Worm (Caenorhabditis elegans) whole organism, mixed stage, embryonic: Measurements from ENCODE around the gene lgmn-1.
A peak's percentile ranks its signal among the peaks of the same experiment; 100 is the strongest.

Source experiments
- M03D4.4 ChIP-seq: sonication (generic microtip); optimal IDR thresholded peaks from 2 replicates; lab custom pipeline; 2017; ENCODE audit warnings: mild to moderate bottlenecking, missing genetic modification characterization, missing compliant biosample characterization
- bed-3 ChIP-seq: fragments of 200-800 bp; sonication (Bioruptor generic); optimal IDR thresholded peaks from 3 replicates; lab custom pipeline; 2018; ENCODE audit warnings: mild to moderate bottlenecking, missing genetic modification characterization, moderate library complexity, missing compliant biosample characterization
- blmp-1 ChIP-seq: fragments of 150-350 bp; optimal IDR thresholded peaks from 2 replicates; lab custom pipeline; 2014; ENCODE audit warnings: missing biosample characterization, missing genetic modification characterization
- ceh-39 ChIP-seq: fragments of 150-350 bp; optimal IDR thresholded peaks from 2 replicates; lab custom pipeline; 2014; ENCODE audit warnings: missing biosample characterization, missing genetic modification characterization
- ceh-43 ChIP-seq: fragments of 200-800 bp; sonication (Bioruptor generic); optimal IDR thresholded peaks from 2 replicates; lab custom pipeline; 2018; ENCODE audit warnings: mild to moderate bottlenecking, missing genetic modification characterization, moderate library complexity, missing compliant biosample characterization
- ceh-83 ChIP-seq: fragments of 200-800 bp; sonication (Bioruptor generic); optimal IDR thresholded peaks from 2 replicates; lab custom pipeline; 2018; ENCODE audit warnings: mild to moderate bottlenecking, missing genetic modification characterization, missing compliant biosample characterization
- ces-1 ChIP-seq: fragments of 150-350 bp; optimal IDR thresholded peaks from 2 replicates; lab custom pipeline; 2014; ENCODE audit warnings: missing biosample characterization, missing genetic modification reagents, missing genetic modification characterization
- cnd-1 ChIP-seq: fragments of 200-800 bp; sonication (Bioruptor generic); optimal IDR thresholded peaks from 2 replicates; lab custom pipeline; 2018; ENCODE audit warnings: mild to moderate bottlenecking, missing genetic modification characterization, missing compliant biosample characterization
- drap-1 ChIP-seq: fragments of 200-800 bp; sonication (Bioruptor generic); optimal IDR thresholded peaks from 3 replicates; lab custom pipeline; 2018; ENCODE audit warnings: mild to moderate bottlenecking, missing genetic modification characterization, missing compliant biosample characterization
- elt-1 ChIP-seq: sonication (generic microtip); optimal IDR thresholded peaks from 2 replicates; lab custom pipeline; 2017; ENCODE audit warnings: missing genetic modification characterization, mild to moderate bottlenecking, missing compliant biosample characterization, antibody characterized with exemption, moderate library complexity, borderline replicate concordance; ENCODE audit not compliant: insufficient read depth
- elt-3 ChIP-seq: fragments of 150-350 bp; optimal IDR thresholded peaks from 2 replicates; lab custom pipeline; 2014; ENCODE audit warnings: missing biosample characterization, missing genetic modification characterization
- flh-1 ChIP-seq: fragments of 200-800 bp; sonication (Bioruptor generic); optimal IDR thresholded peaks from 2 replicates; lab custom pipeline; 2018; ENCODE audit warnings: mild to moderate bottlenecking, missing genetic modification characterization, moderate library complexity, missing compliant biosample characterization
- ham-2 ChIP-seq: fragments of 200-800 bp; sonication (Bioruptor generic); optimal IDR thresholded peaks from 2 replicates; lab custom pipeline; 2018; ENCODE audit warnings: mild to moderate bottlenecking, missing genetic modification characterization, missing compliant biosample characterization
- hlh-1 ChIP-seq: fragments of 150-350 bp; optimal IDR thresholded peaks from 2 replicates; lab custom pipeline; 2014; ENCODE audit warnings: missing biosample characterization, missing genetic modification reagents, missing genetic modification characterization
- lin-13 ChIP-seq: fragments of 150-350 bp; optimal IDR thresholded peaks from 2 replicates; lab custom pipeline; 2014; ENCODE audit warnings: missing biosample characterization, missing genetic modification characterization
- lin-32 ChIP-seq: fragments of 200-800 bp; sonication (Bioruptor generic); optimal IDR thresholded peaks from 2 replicates; lab custom pipeline; 2018; ENCODE audit warnings: mild to moderate bottlenecking, missing genetic modification characterization, missing compliant biosample characterization
- lsy-2 ChIP-seq: fragments of 150-350 bp; optimal IDR thresholded peaks from 2 replicates; lab custom pipeline; 2014; ENCODE audit warnings: missing biosample characterization, missing genetic modification characterization
- mab-5 ChIP-seq: fragments of 150-350 bp; optimal IDR thresholded peaks from 2 replicates; lab custom pipeline; 2014; ENCODE audit warnings: missing biosample characterization, missing genetic modification characterization
- mep-1 ChIP-seq: fragments of 150-350 bp; optimal IDR thresholded peaks from 2 replicates; lab custom pipeline; 2017; ENCODE audit warnings: missing biosample characterization, missing genetic modification reagents, missing genetic modification characterization, inconsistent platforms
- mls-2 ChIP-seq: sonication (generic microtip); optimal IDR thresholded peaks from 2 replicates; lab custom pipeline; 2016; ENCODE audit warnings: mild to moderate bottlenecking, missing genetic modification characterization, moderate library complexity, missing compliant biosample characterization
- nhr-12 ChIP-seq: fragments of 150-350 bp; optimal IDR thresholded peaks from 2 replicates; lab custom pipeline; 2014; ENCODE audit warnings: missing biosample characterization, missing genetic modification characterization
- nhr-2 ChIP-seq: fragments of 150-350 bp; optimal IDR thresholded peaks from 2 replicates; lab custom pipeline; 2014; ENCODE audit warnings: missing biosample characterization, missing genetic modification characterization
- nhr-237 ChIP-seq: fragments of 150-350 bp; optimal IDR thresholded peaks from 2 replicates; lab custom pipeline; 2014; ENCODE audit warnings: missing biosample characterization, missing genetic modification characterization
- nhr-28 ChIP-seq: fragments of 150-350 bp; optimal IDR thresholded peaks from 2 replicates; lab custom pipeline; 2014; ENCODE audit warnings: missing biosample characterization, missing genetic modification characterization
- pha-4 ChIP-seq: fragments of 150-350 bp; optimal IDR thresholded peaks from 2 replicates; lab custom pipeline; 2018; ENCODE audit warnings: missing biosample characterization, missing genetic modification reagents, missing genetic modification characterization
- sem-2 ChIP-seq: fragments of 200-800 bp; sonication (Bioruptor generic); optimal IDR thresholded peaks from 2 replicates; lab custom pipeline; 2018; ENCODE audit warnings: mild to moderate bottlenecking, missing genetic modification characterization, missing compliant biosample characterization
- sptf-1 ChIP-seq: sonication (generic microtip); optimal IDR thresholded peaks from 2 replicates; lab custom pipeline; 2017; ENCODE audit warnings: mild to moderate bottlenecking, missing genetic modification characterization, moderate library complexity, missing compliant biosample characterization
- tbx-8 ChIP-seq: fragments of 200-800 bp; sonication (Bioruptor generic); optimal IDR thresholded peaks from 2 replicates; lab custom pipeline; 2018; ENCODE audit warnings: mild to moderate bottlenecking, missing genetic modification characterization, moderate library complexity, missing compliant biosample characterization
- unc-120 ChIP-seq: sonication (generic microtip); optimal IDR thresholded peaks from 2 replicates; lab custom pipeline; 2017; ENCODE audit warnings: missing genetic modification characterization, missing compliant biosample characterization; ENCODE audit not compliant: poor library complexity, severe bottlenecking
- unc-39 ChIP-seq: fragments of 150-350 bp; optimal IDR thresholded peaks from 2 replicates; lab custom pipeline; 2014; ENCODE audit warnings: missing biosample characterization, missing genetic modification characterization
- zip-8 ChIP-seq: fragments of 150-350 bp; optimal IDR thresholded peaks from 2 replicates; lab custom pipeline; 2014; ENCODE audit warnings: missing biosample characterization, missing genetic modification characterization
- ztf-11 ChIP-seq: fragments of 150-350 bp; optimal IDR thresholded peaks from 2 replicates; lab custom pipeline; 2014; ENCODE audit warnings: missing biosample characterization, missing genetic modification characterization

Gene lgmn-1

DNA sequence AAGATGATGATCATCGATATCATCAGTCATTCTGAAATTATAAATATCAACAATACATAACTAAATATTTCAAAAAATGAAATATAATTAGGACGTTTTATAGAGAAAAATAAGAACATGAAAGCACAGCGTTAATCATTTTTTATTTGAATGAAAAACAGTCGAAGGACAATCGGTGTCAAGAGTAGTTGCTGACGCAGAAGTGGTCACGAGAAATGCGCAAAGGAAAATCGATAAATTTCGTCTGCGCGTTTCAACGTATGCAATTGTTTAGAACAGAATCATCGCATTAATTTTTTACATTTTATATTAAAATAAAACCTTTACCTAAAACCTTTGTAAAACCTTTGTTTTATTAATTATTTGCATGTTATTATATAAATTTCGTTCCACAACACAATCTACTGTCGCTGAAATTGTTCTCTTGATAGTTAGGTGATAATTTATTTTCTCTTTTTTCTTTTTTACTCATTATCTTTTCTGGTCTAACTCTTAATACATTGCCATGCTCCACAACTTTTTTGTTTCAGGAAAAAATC, 15.1 kb upstream of the lgmn-1 start, which contains the start of the genes W04D2.4 and rbm-25:
W04D2.4 (minus strand) TSS at position 31 of the 539 bp plus-strand sequence.
rbm-25 (plus strand) TSS at position 489 of the 539 bp plus-strand sequence.
- TF ChIP-seq mep-1 (peak; percentile 70), M03D4.4 (tag; lab: Kevin White, UChicago) (no peak), pha-4 (tag; lab: Kevin White, UChicago) (peak; percentile 70), lsy-2 (peak; percentile 60), nhr-2 (peak; percentile 11), lin-13 (tag; lab: Kevin White, UChicago) (peak; percentile 12), cnd-1 (tag; lab: Kevin White, UChicago) (no peak), mls-2 (tag; lab: Kevin White, UChicago) (no peak), ceh-83 (no peak), blmp-1 (no peak), elt-3 (tag; lab: Kevin White, UChicago) (no peak), sem-2 (no peak), nhr-237 (peak; percentile 49), elt-1 (tag; lab: Kevin White, UChicago) (no peak), nhr-12 (tag; lab: Kevin White, UChicago) (no peak), nhr-28 (tag; lab: Kevin White, UChicago) (no peak), hlh-1 (no peak), tbx-8 (GFP tag; lab: Kevin White, UChicago) (no peak), unc-39 (no peak), ceh-39 (tag; lab: Kevin White, UChicago) (peak; percentile 77), bed-3 (GFP tag; lab: Kevin White, UChicago) (no peak), ces-1 (GFP tag; lab: Kevin White, UChicago) (peak; percentile 58), ham-2 (GFP tag; lab: Kevin White, UChicago) (no peak)

DNA sequence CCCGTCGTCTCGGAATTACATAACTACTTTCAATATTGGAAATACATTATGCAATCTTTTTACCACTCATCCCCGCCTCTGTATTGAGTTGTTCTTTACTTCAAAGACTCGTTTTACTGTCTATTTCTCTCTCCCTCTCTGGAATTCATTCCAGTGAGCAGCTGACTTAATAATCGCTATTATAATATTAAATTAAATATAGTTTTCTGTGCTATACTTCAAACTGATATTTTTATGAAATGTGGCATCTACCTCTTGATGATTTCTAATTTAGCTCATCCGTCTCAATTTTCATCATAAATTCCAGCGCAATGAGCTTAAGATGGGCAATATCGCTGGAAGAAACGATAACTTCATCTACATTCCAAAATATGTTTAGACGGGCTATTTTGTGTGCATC, 9.4 kb upstream of the lgmn-1 start, which contains the start of gene T28H10.1:
T28H10.1 (plus strand) TSS at position 301 of the 400 bp plus-strand sequence.
- TF ChIP-seq sem-2 (no peak), lin-13 (tag; lab: Kevin White, UChicago) (no peak), sptf-1 (no peak)

- no peak for TF ChIP-seq mab-5 (tag; lab: Kevin White, UChicago)
- no peak for TF ChIP-seq ztf-11 (tag; lab: Kevin White, UChicago)
- no peak for TF ChIP-seq ceh-39 (tag; lab: Kevin White, UChicago)
- TF ChIP-seq unc-39, result no peak
- no peak for TF ChIP-seq sem-2
- no peak for TF ChIP-seq ceh-83
- no peak for TF ChIP-seq M03D4.4 (tag; lab: Kevin White, UChicago)
- TF ChIP-seq elt-1 (tag; lab: Kevin White, UChicago), result no peak
- no peak for TF ChIP-seq flh-1 (GFP tag; lab: Kevin White, UChicago)
- TF ChIP-seq blmp-1, result no peak
- no peak for TF ChIP-seq nhr-2
- TF ChIP-seq zip-8, result no peak
- no peak for TF ChIP-seq unc-120 (tag; lab: Kevin White, UChicago)
- TF ChIP-seq ceh-43 (GFP tag; lab: Kevin White, UChicago), result no peak
- TF ChIP-seq nhr-28 (tag; lab: Kevin White, UChicago), result no peak
- TF ChIP-seq nhr-12 (tag; lab: Kevin White, UChicago), result no peak
These were observed 7.1 kb upstream of the lgmn-1 start for ce11 chrV:12505730-12506129.

DNA sequence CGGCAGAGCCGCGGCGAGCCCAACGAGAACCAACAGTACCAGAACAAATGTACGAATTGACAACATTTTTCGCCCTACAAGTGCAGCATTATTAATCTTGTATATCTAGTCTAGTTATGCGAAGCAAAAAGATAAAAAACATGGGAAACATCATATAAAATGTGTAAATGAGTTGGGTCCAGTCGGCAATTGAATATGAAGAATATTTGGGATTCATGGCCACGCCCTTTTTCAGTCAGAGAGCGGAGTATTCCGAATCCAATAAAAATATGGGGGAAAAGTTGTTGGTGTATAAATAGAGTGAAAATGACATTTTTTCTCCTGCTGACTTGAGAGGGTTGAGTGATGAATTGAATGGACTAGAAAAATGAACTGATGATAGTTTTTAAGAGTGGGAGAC, 6.7 kb upstream of the lgmn-1 start, which contains the start of gene nlp-46:
nlp-46 (minus strand) TSS at position 101 of the 400 bp plus-strand sequence.
- TF ChIP-seq elt-1 (tag; lab: Kevin White, UChicago) (no peak), ces-1 (GFP tag; lab: Kevin White, UChicago) (no peak), sem-2 (no peak), cnd-1 (tag; lab: Kevin White, UChicago) (no peak), elt-3 (tag; lab: Kevin White, UChicago) (no peak), unc-39 (no peak)

ce11 chrV:12509922-12510582, 2.8 kb upstream of the lgmn-1 start:
- TF ChIP-seq ham-2 (GFP tag; lab: Kevin White, UChicago) (peak; percentile 75), nhr-12 (tag; lab: Kevin White, UChicago) (peak; percentile 39), drap-1 (peak; percentile 64), bed-3 (GFP tag; lab: Kevin White, UChicago) (peak; percentile 52), sptf-1 (peak; percentile 96), sem-2 (peak; percentile 38), cnd-1 (tag; lab: Kevin White, UChicago) (peak; percentile 41), unc-120 (tag; lab: Kevin White, UChicago) (peak; percentile 56), ceh-83 (peak; percentile 82), M03D4.4 (tag; lab: Kevin White, UChicago) (peak; percentile 70), lin-32 (GFP tag; lab: Kevin White, UChicago) (peak; percentile 66), mls-2 (tag; lab: Kevin White, UChicago) (peak; percentile 77)
